Worm (Caenorhabditis elegans) whole organism, L4/young adult: ENCODE measurements around the gene imp-3.
A peak's percentile ranks its signal among the peaks of the same experiment; 100 is the strongest.

Source experiments
- W03F9.2 ChIP-seq: fragments of 150-350 bp; optimal IDR thresholded peaks from 2 replicates; lab custom pipeline; 2014; ENCODE audit warnings: missing biosample characterization, missing genetic modification characterization
- dao-5 ChIP-seq: sonication (generic microtip); optimal IDR thresholded peaks from 2 replicates; lab custom pipeline; 2016; ENCODE audit warnings: missing genotype, missing genetic modification characterization, moderate library complexity, missing compliant biosample characterization
- him-1 ChIP-seq: sonication (generic microtip); optimal IDR thresholded peaks from 2 replicates; lab custom pipeline; 2016; ENCODE audit warnings: missing genotype, missing genetic modification reagents, missing genetic modification characterization, missing compliant biosample characterization

imp-3 gene

DNA sequence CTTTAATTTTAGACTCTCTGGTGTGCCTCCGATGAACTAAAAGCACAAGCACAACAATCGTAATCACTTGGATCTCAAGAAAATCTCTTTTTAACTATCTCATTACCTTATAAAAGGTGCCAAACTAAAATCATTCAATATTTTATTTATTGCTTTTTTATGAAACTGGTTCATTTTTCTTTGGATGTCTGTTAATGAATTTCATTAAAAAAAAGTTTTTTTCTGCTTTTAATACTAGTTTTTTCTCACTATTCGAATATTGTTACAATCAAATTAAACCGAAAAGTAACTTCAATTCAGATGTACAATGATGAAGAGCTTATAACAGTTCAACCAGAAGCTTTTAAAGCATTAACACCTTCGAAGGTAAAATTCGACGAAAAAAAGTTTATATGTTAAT, 13.7 kb downstream of the imp-3 start, which contains the start of gene swd-2.1:
Gene swd-2.1, plus strand, starts transcription at position 301 of the 400 bp plus-strand sequence.
- TF ChIP-seq him-1: no peak

DNA sequence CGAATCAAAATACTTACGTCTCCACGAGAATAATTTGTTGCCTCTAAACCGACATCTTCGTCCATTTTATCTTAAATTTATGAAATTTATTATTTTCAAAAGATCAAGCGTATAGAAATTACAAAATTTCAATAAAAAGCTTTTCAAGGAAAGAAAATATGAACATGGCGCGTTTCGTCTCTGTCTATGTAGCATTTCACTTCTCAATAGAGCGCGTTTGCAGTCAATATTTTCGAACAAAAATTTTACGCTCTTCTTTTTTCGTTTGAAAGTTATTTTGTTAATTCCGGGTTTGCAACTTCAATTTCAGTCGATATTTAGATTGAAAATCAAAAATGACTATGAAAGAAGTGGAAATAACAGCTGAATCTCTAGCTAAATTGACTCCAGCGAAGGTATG, 15.2 kb downstream of the imp-3 start, which contains the start of the genes hcf-1 and swd-2.2:
Gene hcf-1, minus strand, starts transcription at position 70 of the 400 bp plus-strand sequence.
Gene swd-2.2, plus strand, starts transcription at position 206 of the 400 bp plus-strand sequence.
- no peak for TF ChIP-seq him-1
- TF ChIP-seq W03F9.2 (tag; lab: Kevin White, UChicago): peak; percentile 46
- TF ChIP-seq dao-5 (tag; lab: Kevin White, UChicago): no peak

DNA sequence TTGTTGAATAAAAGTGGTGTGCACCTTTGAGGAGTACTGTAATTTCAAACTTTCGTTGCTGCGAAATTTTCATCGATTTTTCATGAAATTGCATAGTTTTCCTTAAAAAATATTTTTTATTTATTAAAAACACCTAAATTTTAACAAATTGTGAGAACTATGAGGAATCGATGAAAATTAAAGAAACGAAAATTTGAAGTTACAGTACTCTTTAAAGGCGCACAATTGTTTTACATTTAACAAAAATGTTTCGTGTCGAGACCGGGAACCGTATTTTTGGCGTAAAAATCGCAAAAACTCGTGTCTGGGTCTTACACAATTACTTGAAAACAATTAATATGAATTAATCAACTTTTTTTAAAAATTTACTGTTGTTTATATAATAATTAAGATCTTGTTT, 19.3 kb downstream of the imp-3 start, which contains the start of gene rdl-1:
Gene rdl-1, minus strand, starts transcription at position 101 of the 400 bp plus-strand sequence.
- TF ChIP-seq dao-5 (tag; lab: Kevin White, UChicago) (no peak), W03F9.2 (tag; lab: Kevin White, UChicago) (no peak), him-1 (no peak)

DNA sequence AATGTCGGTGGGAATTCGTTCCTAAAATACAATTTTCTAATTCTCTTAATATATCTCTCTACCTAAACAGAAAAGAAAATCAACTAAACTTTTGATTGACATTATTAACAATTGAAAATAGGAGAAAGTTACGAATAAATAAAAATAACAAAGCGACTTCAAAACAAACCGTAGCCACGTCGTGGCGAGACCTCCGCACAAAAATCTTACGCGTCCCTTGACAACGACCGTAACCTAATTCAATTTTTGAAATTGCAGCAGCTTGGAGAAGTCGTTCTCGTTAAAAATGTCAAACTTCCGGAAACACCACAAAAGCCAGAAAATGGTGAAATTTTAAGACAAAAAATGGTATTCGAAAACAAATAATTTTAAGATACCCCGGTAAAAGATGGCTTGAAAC, 25.1 kb downstream of the imp-3 start:
- TF ChIP-seq dao-5 (tag; lab: Kevin White, UChicago) (no peak), him-1 (no peak), W03F9.2 (tag; lab: Kevin White, UChicago) (peak; percentile 37)

DNA sequence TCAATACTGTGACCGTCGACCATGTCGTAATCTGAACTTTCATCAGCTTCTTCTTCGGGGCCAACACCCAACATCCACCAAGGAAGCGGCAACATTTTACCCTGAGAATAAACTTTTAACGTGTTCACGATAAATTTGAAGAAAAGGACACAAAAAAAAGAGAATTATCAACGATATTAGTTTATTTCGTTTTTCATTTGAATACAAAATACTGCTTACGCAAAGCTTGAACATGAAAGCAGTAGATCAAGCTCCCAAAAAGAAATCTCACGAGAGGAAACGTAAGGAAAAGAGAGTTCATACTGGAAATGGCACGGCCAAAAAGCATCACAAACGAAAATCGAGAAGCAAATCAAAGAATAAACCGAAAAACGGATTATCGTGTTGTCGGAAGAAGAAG, 25.7 kb downstream of the imp-3 start, which contains the start of the genes C46A5.6 and C46A5.1:
Gene C46A5.6, minus strand, starts transcription at position 101 of the 400 bp plus-strand sequence.
Gene C46A5.1, plus strand, starts transcription at position 184 of the 400 bp plus-strand sequence.
- TF ChIP-seq dao-5 (tag; lab: Kevin White, UChicago): no peak
- no peak for TF ChIP-seq W03F9.2 (tag; lab: Kevin White, UChicago)
- TF ChIP-seq him-1: no peak

DNA sequence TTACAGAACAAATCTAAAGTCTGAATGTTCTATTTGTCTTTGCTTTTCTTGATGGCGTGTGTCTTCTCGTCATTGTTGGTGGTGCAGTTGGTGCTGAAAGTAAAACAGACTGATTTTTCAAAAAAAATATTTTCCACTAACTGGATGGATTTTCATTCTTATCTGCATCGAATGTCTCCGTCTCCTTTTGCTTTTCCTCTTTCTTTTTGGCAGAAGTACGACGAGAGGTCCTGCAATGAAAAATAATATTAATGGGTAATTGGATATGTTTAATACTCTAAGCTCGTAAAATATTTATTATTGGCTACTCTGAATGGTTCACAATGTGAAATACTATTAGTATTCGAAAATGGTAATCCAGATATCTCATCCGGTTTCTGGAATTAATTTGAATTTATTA, 29.3 kb downstream of the imp-3 start, which contains the start of gene del-7:
Gene del-7, plus strand, starts transcription at position 301 of the 400 bp plus-strand sequence.
- TF ChIP-seq W03F9.2 (tag; lab: Kevin White, UChicago) (no peak), dao-5 (tag; lab: Kevin White, UChicago) (no peak), him-1 (no peak)

DNA sequence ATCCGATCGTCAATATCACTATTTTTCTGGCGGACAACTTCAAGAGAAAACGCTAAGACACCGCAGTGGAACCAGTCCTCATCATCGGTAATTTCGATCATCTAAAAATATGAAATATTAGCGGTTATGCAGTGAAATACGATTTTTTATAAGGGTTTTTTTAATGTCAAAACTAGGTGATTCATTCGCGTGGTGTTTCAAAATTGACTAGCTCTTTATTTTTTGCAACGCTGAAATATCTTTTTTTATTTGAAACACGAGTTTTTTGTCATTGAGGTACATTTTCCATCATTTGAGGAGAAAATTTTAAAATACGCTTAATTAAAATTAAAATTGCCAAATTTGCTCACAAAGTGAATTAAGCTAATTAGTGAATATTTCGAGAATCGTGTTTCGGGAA, 29.9 kb downstream of the imp-3 start, which contains the start of gene dsb-3:
Gene dsb-3, minus strand, starts transcription at position 101 of the 400 bp plus-strand sequence.
- TF ChIP-seq dao-5 (tag; lab: Kevin White, UChicago) (no peak), him-1 (no peak), W03F9.2 (tag; lab: Kevin White, UChicago) (no peak)

DNA sequence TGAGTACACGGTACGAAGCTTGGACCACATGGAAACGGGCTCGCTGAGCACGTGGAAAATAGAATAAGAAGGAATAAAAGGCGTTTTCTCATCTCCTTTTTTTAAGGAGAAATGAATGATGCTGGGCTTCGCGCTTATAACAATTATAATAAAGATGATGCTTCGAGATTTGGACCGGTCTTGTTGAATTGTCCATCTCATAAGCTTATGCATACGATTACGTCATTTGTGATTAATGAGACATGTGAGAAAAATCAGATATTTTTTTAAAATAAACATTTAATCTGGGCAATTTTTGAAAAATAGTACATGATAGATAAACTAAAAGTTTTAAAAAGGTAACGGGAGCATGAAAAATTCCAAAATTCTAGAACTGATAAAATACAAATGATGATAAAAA, 32.2 kb downstream of the imp-3 start, which contains the start of gene C46A5.4:
Gene C46A5.4, minus strand, starts transcription at position 101 of the 400 bp plus-strand sequence.
- TF ChIP-seq W03F9.2 (tag; lab: Kevin White, UChicago) (no peak), him-1 (no peak), dao-5 (tag; lab: Kevin White, UChicago) (no peak)

DNA sequence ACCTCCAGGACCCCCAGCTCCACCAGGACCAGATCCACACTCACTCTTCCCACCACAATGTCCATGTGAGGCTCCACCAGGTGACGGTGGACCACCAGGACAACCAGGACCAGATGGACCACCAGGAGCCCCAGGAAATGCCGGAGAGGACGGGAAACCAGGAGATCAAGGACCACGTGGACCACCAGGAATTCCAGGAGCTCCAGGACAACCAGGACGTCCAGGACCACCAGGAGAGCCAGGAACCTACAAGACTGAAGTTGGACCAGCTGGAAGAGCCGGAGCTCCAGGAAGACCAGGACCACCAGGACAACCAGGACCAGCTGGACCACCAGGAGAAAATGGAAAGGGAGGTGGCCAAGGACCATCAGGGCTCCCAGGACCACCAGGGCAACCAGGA, 35.3 kb downstream of the imp-3 start:
- no peak for TF ChIP-seq W03F9.2 (tag; lab: Kevin White, UChicago)
- no peak for TF ChIP-seq him-1
- TF ChIP-seq dao-5 (tag; lab: Kevin White, UChicago): no peak

DNA sequence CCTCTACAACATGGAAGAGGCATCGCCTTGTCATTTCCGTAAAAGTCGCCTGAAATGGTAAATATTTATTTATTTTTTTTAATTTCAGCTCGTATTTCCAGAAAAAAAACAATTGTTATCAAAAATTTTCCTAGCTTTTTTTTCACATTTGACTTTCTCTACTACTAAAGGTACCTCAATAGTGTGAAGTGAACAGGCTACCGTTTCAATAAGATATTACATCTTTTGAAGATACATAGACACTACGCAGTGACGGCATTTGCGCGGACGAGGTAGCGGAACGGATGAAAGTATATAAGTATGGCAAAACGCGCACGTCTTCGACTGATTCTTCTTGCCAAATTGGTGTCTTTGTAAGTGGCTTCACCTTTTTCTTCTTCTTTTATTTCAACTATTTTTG, 36.3 kb downstream of the imp-3 start, which contains the start of gene col-14:
Gene col-14, plus strand, starts transcription at position 301 of the 400 bp plus-strand sequence.
- TF ChIP-seq him-1 (no peak), W03F9.2 (tag; lab: Kevin White, UChicago) (no peak), dao-5 (tag; lab: Kevin White, UChicago) (no peak)

DNA sequence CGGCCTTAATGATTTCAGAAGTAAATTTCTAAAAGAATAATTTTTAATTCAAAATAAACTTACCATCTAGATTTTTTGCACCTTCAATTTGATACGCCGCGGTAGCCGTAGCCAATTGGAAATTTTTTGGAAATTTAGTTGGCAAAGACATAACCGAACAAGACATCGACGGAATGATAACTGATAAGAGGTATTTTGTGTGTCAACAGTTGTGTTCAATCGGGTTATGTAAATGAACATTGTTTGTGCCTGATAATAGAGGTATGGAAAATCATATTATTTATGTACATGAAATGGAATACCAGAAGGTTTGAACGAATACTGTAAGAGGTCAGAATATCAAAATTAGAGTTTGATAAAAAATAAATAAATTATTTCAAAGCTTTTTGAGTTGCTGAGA, 41.6 kb downstream of the imp-3 start, which contains the start of gene klo-1:
Gene klo-1, minus strand, starts transcription at position 388 of the 400 bp plus-strand sequence.
- TF ChIP-seq him-1 (no peak), dao-5 (tag; lab: Kevin White, UChicago) (no peak), W03F9.2 (tag; lab: Kevin White, UChicago) (no peak)

DNA sequence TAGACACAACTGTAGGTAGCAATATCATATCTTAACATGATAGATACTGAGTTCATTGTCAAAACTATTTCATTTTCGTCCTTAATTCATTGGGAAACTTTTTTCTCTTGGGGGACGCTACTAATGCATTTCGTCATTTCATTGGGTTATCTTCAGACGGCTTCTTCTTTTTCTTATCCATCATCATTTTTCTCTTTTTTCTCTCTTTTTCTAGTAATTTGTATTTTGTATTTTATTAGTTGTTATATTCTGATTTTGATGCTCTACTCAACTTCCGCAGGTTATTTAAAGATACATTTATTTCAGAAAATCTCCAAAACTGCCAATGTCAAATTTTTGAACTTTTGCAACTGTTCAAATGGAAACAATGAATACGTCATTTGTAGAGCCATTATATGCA, 45.9 kb downstream of the imp-3 start, which contains the start of gene npr-35:
Gene npr-35, plus strand, starts transcription at position 301 of the 400 bp plus-strand sequence.
- TF ChIP-seq him-1 (no peak), dao-5 (tag; lab: Kevin White, UChicago) (no peak), W03F9.2 (tag; lab: Kevin White, UChicago) (no peak)

DNA sequence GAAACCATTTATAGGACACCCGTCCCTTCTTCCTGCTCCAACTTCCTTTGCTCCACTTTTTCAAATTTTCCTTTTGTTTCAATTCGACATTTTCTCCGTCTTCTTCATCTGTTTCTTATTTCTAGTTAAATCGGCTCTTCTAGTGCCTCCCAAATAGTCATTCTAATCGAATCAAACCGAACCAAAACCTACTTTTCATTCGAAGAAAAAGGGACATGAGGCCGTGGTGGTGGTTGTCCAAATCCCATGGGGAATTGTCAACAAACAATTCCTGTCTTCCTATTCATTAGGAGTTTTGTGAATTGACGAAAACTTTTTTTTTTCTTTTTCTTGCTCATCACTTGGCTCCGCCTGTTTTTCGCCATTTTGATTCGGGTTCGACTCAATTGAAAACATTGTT, 52.8 kb downstream of the imp-3 start:
- TF ChIP-seq dao-5 (tag; lab: Kevin White, UChicago): no peak
- TF ChIP-seq W03F9.2 (tag; lab: Kevin White, UChicago): no peak
- TF ChIP-seq him-1: no peak
